Fruit fly (Drosophila melanogaster) Kc167 (cell line): ENCODE data around the gene rn.

Source experiments
- Myc ChIP-seq: fragments of >200 bp; optimal IDR thresholded peaks from 2 replicates; lab custom pipeline; 2017; ENCODE audit warnings: missing external identifiers
- Sin3A ChIP-seq: fragments of >200 bp; optimal IDR thresholded peaks from 2 replicates; lab custom pipeline; 2018; ENCODE audit warnings: missing external identifiers
- h ChIP-seq: fragments of >200 bp; optimal IDR thresholded peaks from 3 replicates; lab custom pipeline; 2018; ENCODE audit warnings: missing external identifiers
- insv ChIP-seq: fragments of >200 bp; optimal IDR thresholded peaks from 3 replicates; lab custom pipeline; 2018; ENCODE audit warnings: missing external identifiers
- psq ChIP-seq: fragments of >200 bp; optimal IDR thresholded peaks from 2 replicates; lab custom pipeline; 2017; ENCODE audit warnings: missing external identifiers
- ttk ChIP-seq: sonication (Bioruptor generic); optimal IDR thresholded peaks from 2 replicates; lab custom pipeline; 2017; ENCODE audit warnings: missing external identifiers

- TF ChIP-seq psq (lab: Kevin White, UChicago) (no peak), h (lab: Kevin White, UChicago) (no peak), ttk (lab: Kevin White, UChicago) (no peak), insv (lab: Kevin White, UChicago) (no peak), Sin3A (lab: Kevin White, UChicago) (no peak), Myc (no peak)
These were observed 68.0 kb downstream of the rn start, which contains the start of gene CG14607 for dm6 chr3R:7241460-7241859.
